Worm (Caenorhabditis elegans): Measurements from ENCODE around the gene pgp-14.

pgp-14 gene

ce11 chrX:12755021-12755420 is 5.6 kb upstream of the pgp-14 start:
- TF ChIP-seq dao-5 (tag; optimal IDR thresholded peaks at IDR 0.05), result no peak
- TF ChIP-seq W03F9.2 (tag; optimal IDR thresholded peaks at IDR 0.05), result no peak
- TF ChIP-seq him-1 (tag; optimal IDR thresholded peaks at IDR 0.05), result no peak

- no peak for TF ChIP-seq him-1 (tag; optimal IDR thresholded peaks at IDR 0.05)
- no peak for TF ChIP-seq W03F9.2 (tag; optimal IDR thresholded peaks at IDR 0.05)
- no peak for TF ChIP-seq dao-5 (tag; optimal IDR thresholded peaks at IDR 0.05)
Observed at ce11 chrX:12754043-12754442, 4.7 kb upstream of the pgp-14 start.

ce11 chrX:12750805-12751204 is 1.4 kb upstream of the pgp-14 start:
- TF ChIP-seq dao-5 (tag; optimal IDR thresholded peaks at IDR 0.05) (no peak), W03F9.2 (tag; optimal IDR thresholded peaks at IDR 0.05) (no peak), him-1 (tag; optimal IDR thresholded peaks at IDR 0.05) (no peak)

- TF ChIP-seq dao-5 (tag; optimal IDR thresholded peaks at IDR 0.05), result no peak
- no peak for TF ChIP-seq W03F9.2 (tag; optimal IDR thresholded peaks at IDR 0.05)
- no peak for TF ChIP-seq him-1 (tag; optimal IDR thresholded peaks at IDR 0.05)
Observed at ce11 chrX:12738454-12738853, 10.9 kb downstream of the pgp-14 start, which contains the start of gene pgp-13. Gene pgp-13, plus strand, starts transcription at chrX:12738754.

- TF ChIP-seq dao-5 (tag; optimal IDR thresholded peaks at IDR 0.05) (no peak), him-1 (tag; optimal IDR thresholded peaks at IDR 0.05) (no peak), W03F9.2 (tag; optimal IDR thresholded peaks at IDR 0.05) (no peak)
Observed at ce11 chrX:12731188-12731857, 18.1 kb downstream of the pgp-14 start, which contains the start of gene pgp-12. Gene pgp-12, plus strand, starts transcription at chrX:12731807.

- no peak for TF ChIP-seq him-1 (tag; optimal IDR thresholded peaks at IDR 0.05)
- TF ChIP-seq dao-5 (tag; optimal IDR thresholded peaks at IDR 0.05), result no peak
- no peak for TF ChIP-seq W03F9.2 (tag; optimal IDR thresholded peaks at IDR 0.05)
Observed at ce11 chrX:12730075-12730474, 19.3 kb downstream of the pgp-14 start.

ce11 chrX:12726129-12726528 is 23.3 kb downstream of the pgp-14 start:
- TF ChIP-seq dao-5 (tag; optimal IDR thresholded peaks at IDR 0.05) (no peak), W03F9.2 (tag; optimal IDR thresholded peaks at IDR 0.05) (no peak), him-1 (tag; optimal IDR thresholded peaks at IDR 0.05) (no peak)

ce11 chrX:12721429-12721828 is 28.0 kb downstream of the pgp-14 start:
- no peak for TF ChIP-seq dao-5 (tag; optimal IDR thresholded peaks at IDR 0.05)
- TF ChIP-seq him-1 (tag; optimal IDR thresholded peaks at IDR 0.05), result no peak
- TF ChIP-seq W03F9.2 (tag; optimal IDR thresholded peaks at IDR 0.05), result no peak

- TF ChIP-seq dao-5 (tag; optimal IDR thresholded peaks at IDR 0.05) (no peak), W03F9.2 (tag; optimal IDR thresholded peaks at IDR 0.05) (no peak), him-1 (tag; optimal IDR thresholded peaks at IDR 0.05) (no peak)
Observed at ce11 chrX:12713014-12713413, 36.4 kb downstream of the pgp-14 start.

ce11 chrX:12712353-12712752 is 37.0 kb downstream of the pgp-14 start, which contains the start of gene rgs-2:
Gene rgs-2, plus strand, starts transcription at chrX:12712653.
- TF ChIP-seq dao-5 (tag; optimal IDR thresholded peaks at IDR 0.05) (no peak), him-1 (tag; optimal IDR thresholded peaks at IDR 0.05) (no peak), W03F9.2 (tag; optimal IDR thresholded peaks at IDR 0.05) (no peak)

- no peak for TF ChIP-seq dao-5 (tag; optimal IDR thresholded peaks at IDR 0.05)
- no peak for TF ChIP-seq W03F9.2 (tag; optimal IDR thresholded peaks at IDR 0.05)
- no peak for TF ChIP-seq him-1 (tag; optimal IDR thresholded peaks at IDR 0.05)
Observed at ce11 chrX:12704721-12705120, 44.7 kb downstream of the pgp-14 start, which contains the start of gene nhr-272. Gene nhr-272, minus strand, starts transcription at chrX:12704821.

- TF ChIP-seq him-1 (tag; optimal IDR thresholded peaks at IDR 0.05) (no peak), W03F9.2 (tag; optimal IDR thresholded peaks at IDR 0.05) (no peak), dao-5 (tag; optimal IDR thresholded peaks at IDR 0.05) (no peak)
Observed at ce11 chrX:12702713-12703112, 46.7 kb downstream of the pgp-14 start.

- no peak for TF ChIP-seq him-1 (tag; optimal IDR thresholded peaks at IDR 0.05)
- no peak for TF ChIP-seq dao-5 (tag; optimal IDR thresholded peaks at IDR 0.05)
- TF ChIP-seq W03F9.2 (tag; optimal IDR thresholded peaks at IDR 0.05), result no peak
Observed at ce11 chrX:12701963-12702362, 47.4 kb downstream of the pgp-14 start, which contains the start of gene nhr-214. Gene nhr-214, minus strand, starts transcription at chrX:12702063.

ce11 chrX:12700456-12700855 is 48.9 kb downstream of the pgp-14 start, which contains the start of gene nhr-26:
Gene nhr-26, minus strand, starts transcription at chrX:12700465.
- TF ChIP-seq W03F9.2 (tag; optimal IDR thresholded peaks at IDR 0.05), result no peak
- TF ChIP-seq him-1 (tag; optimal IDR thresholded peaks at IDR 0.05), result no peak
- TF ChIP-seq dao-5 (tag; optimal IDR thresholded peaks at IDR 0.05), result no peak
